Worm (Caenorhabditis elegans) whole organism, L4 larva: ENCODE data around the gene ugt-42.

Experiments used
- F44E2.7 ChIP-seq: fragments of 200-800 bp; sonication (Bioruptor generic); IDR thresholded peaks from 2 replicates; pipeline ENCODE4 v2.1.2; 2022; ENCODE audit warnings: missing genetic modification characterization, missing compliant biosample characterization
- R02D3.7 ChIP-seq: fragments of 150-350 bp; sonication (generic microtip); optimal IDR thresholded peaks from 3 replicates; lab custom pipeline; 2014; ENCODE audit warnings: missing biosample characterization, missing genetic modification characterization
- aly-2 ChIP-seq: sonication (generic microtip); optimal IDR thresholded peaks from 2 replicates; lab custom pipeline; 2018; ENCODE audit warnings: missing biosample characterization, missing genetic modification characterization
- attf-4 ChIP-seq: sonication (generic microtip); optimal IDR thresholded peaks from 3 replicates; lab custom pipeline; 2017; ENCODE audit warnings: missing biosample characterization, missing genetic modification characterization
- fos-1 ChIP-seq: fragments of 150-350 bp; optimal IDR thresholded peaks from 2 replicates; lab custom pipeline; 2014; ENCODE audit warnings: missing biosample characterization, missing genetic modification characterization
- hmg-1.1 ChIP-seq: fragments of 200-800 bp; sonication (Bioruptor generic); IDR thresholded peaks from 2 replicates; pipeline ENCODE4 v1.3.6; 2022; ENCODE audit warnings: missing genetic modification reagents, missing genetic modification characterization, missing compliant biosample characterization
- mdt-29 ChIP-seq: fragments of 200-800 bp; sonication (Bioruptor generic); IDR thresholded peaks from 2 replicates; pipeline ENCODE4 v1.3.6; 2022; ENCODE audit warnings: missing genetic modification reagents, missing genetic modification characterization, missing compliant biosample characterization
- nhr-25 ChIP-seq: sonication (generic microtip); optimal IDR thresholded peaks from 2 replicates; lab custom pipeline; 2017; ENCODE audit warnings: missing genetic modification characterization, mild to moderate bottlenecking, missing compliant biosample characterization, antibody characterized with exemption, moderate library complexity, borderline replicate concordance; ENCODE audit not compliant: insufficient read depth
- pha-4 ChIP-seq, 2 experiments: fragments of 150-350 bp in 1 of 2; fragments of 200-800 bp in 1 of 2; sonication (Bioruptor generic) in 1 of 2; IDR thresholded peaks in 1 of 2; optimal IDR thresholded peaks in 1 of 2; 2 replicates each; pipeline versions ENCODE4 v1.3.6 to Lab custom; 2014 to 2022; ENCODE audit warnings: missing genetic modification characterization in 2 of 2, missing genetic modification reagents in 2 of 2, missing biosample characterization in 1 of 2, missing compliant biosample characterization in 1 of 2
- unc-62 ChIP-seq, 3 experiments: fragments of 150-350 bp in 1 of 3; sonication (generic microtip); optimal IDR thresholded peaks in 2 of 3; peaks in 1 of 3; 1 replicate in 1 of 3; 2 replicates in 2 of 3; lab custom pipeline; 2014 to 2017; ENCODE audit warnings: missing biosample characterization in 3 of 3, missing genetic modification characterization in 3 of 3, missing genetic modification reagents in 3 of 3, missing genotype in 1 of 3

DNA sequence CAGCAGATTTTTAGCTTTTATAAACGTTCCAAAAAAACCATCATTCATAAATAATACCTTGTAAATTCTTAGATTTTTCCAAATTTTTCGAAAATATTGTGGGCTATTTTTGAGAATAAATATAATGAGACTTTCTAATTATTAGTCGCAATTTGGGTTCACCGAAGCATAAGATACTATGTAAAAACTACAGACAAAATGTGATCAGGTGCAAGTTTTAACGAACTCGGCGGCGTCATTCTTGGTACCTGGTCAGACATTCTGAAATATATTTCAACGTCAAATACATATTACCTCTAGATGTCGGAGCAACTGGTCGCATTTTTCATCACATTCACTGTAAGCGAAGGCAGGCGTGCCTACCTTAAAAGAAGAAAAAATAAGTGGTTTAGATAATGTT lies 35.0 kb downstream of the ugt-42 start, which contains the start of gene srx-23:
- TF ChIP-seq R02D3.7 (tag; lab: Kevin White, UChicago) (no peak), unc-62 (GFP tag; optimal IDR thresholded peaks at IDR 0.05 in 1 of 2; lab: Kevin White, UChicago) (no peak), unc-62 (tag; optimal IDR thresholded peaks at IDR 0.05; lab: Kevin White, UChicago) (no peak), F44E2.7 (GFP tag; lab: Robert Waterston, UW) (no peak), mdt-29 (GFP tag; lab: Robert Waterston, UW) (no peak), fos-1 (tag; lab: Kevin White, UChicago) (no peak), nhr-25 (tag; lab: Kevin White, UChicago) (no peak), attf-4 (tag; lab: Kevin White, UChicago) (no peak), pha-4 (GFP tag; IDR thresholded peaks at IDR 0.05; lab: Robert Waterston, UW) (no peak), pha-4 (tag; optimal IDR thresholded peaks at IDR 0.05; lab: Kevin White, UChicago) (no peak), aly-2 (tag; lab: Kevin White, UChicago) (no peak), hmg-1.1 (no peak)
